Fruit fly (Drosophila melanogaster) whole organism, prepupa: Measurements from ENCODE around the gene CG32271.

Source experiments
- Blimp-1 ChIP-seq: fragments of 200-800 bp; sonication (Bioruptor generic); optimal IDR thresholded peaks from 3 replicates; lab custom pipeline; 2017; ENCODE audit warnings: missing biosample characterization, missing genetic modification characterization, mild to moderate bottlenecking, moderate library complexity, missing genetic modification reagents
- CG10631 ChIP-seq: fragments of 200-800 bp; sonication (Bioruptor generic); optimal IDR thresholded peaks from 2 replicates; lab custom pipeline; 2016; ENCODE audit warnings: missing biosample characterization, missing genetic modification characterization
- CG10669 ChIP-seq: fragments of 200-800 bp; sonication (Bioruptor generic); optimal IDR thresholded peaks from 3 replicates; lab custom pipeline; 2018; ENCODE audit warnings: missing biosample characterization, mild to moderate bottlenecking, missing genetic modification characterization, moderate library complexity
- CG11294 ChIP-seq: fragments of 200-800 bp; sonication (Bioruptor generic); IDR thresholded peaks from 2 replicates; pipeline ENCODE4 v1.3.6; 2022; ENCODE audit warnings: missing biosample characterization, missing genetic modification characterization
- CG11762 ChIP-seq: fragments of 200-800 bp; sonication (Bioruptor generic); optimal IDR thresholded peaks from 3 replicates; lab custom pipeline; 2016; ENCODE audit warnings: missing biosample characterization, missing genetic modification characterization; ENCODE audit not compliant: insufficient read depth
- CG11902 ChIP-seq: fragments of 200-800 bp; sonication (Bioruptor generic); optimal IDR thresholded peaks from 3 replicates; lab custom pipeline; 2016; ENCODE audit warnings: missing biosample characterization, missing genetic modification characterization
- CG15336 ChIP-seq: fragments of 200-800 bp; sonication (Bioruptor generic); IDR thresholded peaks from 2 replicates; pipeline ENCODE4 v1.3.6; 2022; ENCODE audit warnings: missing biosample characterization, missing genetic modification characterization
- CG1621 ChIP-seq: fragments of 200-800 bp; sonication (Bioruptor generic); optimal IDR thresholded peaks from 3 replicates; lab custom pipeline; 2018; ENCODE audit warnings: missing biosample characterization, mild to moderate bottlenecking, missing genetic modification characterization
- CG3032 ChIP-seq: fragments of 200-800 bp; optimal IDR thresholded peaks from 2 replicates; lab custom pipeline; 2019; ENCODE audit warnings: missing biosample characterization, mild to moderate bottlenecking, missing genetic modification characterization, moderate library complexity
- CG31627 ChIP-seq: fragments of 200-800 bp; sonication (Bioruptor generic); optimal IDR thresholded peaks from 3 replicates; lab custom pipeline; 2016; ENCODE audit warnings: missing biosample characterization, missing genetic modification characterization
- CG32006 ChIP-seq: fragments of 200-800 bp; sonication (Bioruptor generic); optimal IDR thresholded peaks from 3 replicates; lab custom pipeline; 2017; ENCODE audit warnings: missing biosample characterization, mild to moderate bottlenecking, missing genetic modification characterization
- CG3919 ChIP-seq: fragments of 200-800 bp; sonication (Bioruptor generic); optimal IDR thresholded peaks from 3 replicates; lab custom pipeline; 2016; ENCODE audit warnings: missing biosample characterization, missing genetic modification characterization
- CG4318 ChIP-seq: fragments of 200-800 bp; sonication (Bioruptor generic); optimal IDR thresholded peaks from 3 replicates; lab custom pipeline; 2017; ENCODE audit warnings: missing biosample characterization, mild to moderate bottlenecking, missing genetic modification characterization
- CG6276 ChIP-seq: fragments of 200-800 bp; sonication (Bioruptor generic); optimal IDR thresholded peaks from 2 replicates; lab custom pipeline; 2017; ENCODE audit warnings: missing biosample characterization, mild to moderate bottlenecking, missing genetic modification characterization
- CG6792 ChIP-seq: fragments of 200-800 bp; sonication (Bioruptor generic); optimal IDR thresholded peaks from 3 replicates; lab custom pipeline; 2016; ENCODE audit warnings: missing biosample characterization, missing genetic modification characterization
- CG6854 ChIP-seq: fragments of 200-800 bp; sonication (Bioruptor generic); optimal IDR thresholded peaks from 2 replicates; lab custom pipeline; 2017; ENCODE audit warnings: missing biosample characterization, mild to moderate bottlenecking, missing genetic modification characterization
- CG7368 ChIP-seq: fragments of 200-800 bp; sonication (Bioruptor generic); optimal IDR thresholded peaks from 3 replicates; lab custom pipeline; 2016; ENCODE audit warnings: missing biosample characterization, missing genetic modification characterization
- CG8319 ChIP-seq: fragments of 200-800 bp; sonication (Bioruptor generic); optimal IDR thresholded peaks from 3 replicates; lab custom pipeline; 2016; ENCODE audit warnings: missing biosample characterization, missing genetic modification characterization
- CG8632 ChIP-seq: fragments of 200-800 bp; sonication (Bioruptor generic); optimal IDR thresholded peaks from 3 replicates; lab custom pipeline; 2016; ENCODE audit warnings: missing biosample characterization, missing genetic modification characterization
- CG9139 ChIP-seq: fragments of 200-800 bp; sonication (Bioruptor generic); optimal IDR thresholded peaks from 3 replicates; lab custom pipeline; 2017; ENCODE audit warnings: missing biosample characterization, mild to moderate bottlenecking, missing genetic modification characterization
- Eip75B ChIP-seq: fragments of 200-800 bp; sonication (Bioruptor generic); optimal IDR thresholded peaks from 3 replicates; lab custom pipeline; 2016; ENCODE audit warnings: missing biosample characterization, missing genetic modification characterization
- Eip78C ChIP-seq: fragments of 200-800 bp; sonication (Bioruptor generic); peaks from one replicate; lab custom pipeline; 2016; ENCODE audit warnings: missing biosample characterization, missing genetic modification characterization
- Eip93F ChIP-seq: fragments of 200-800 bp; sonication (Bioruptor generic); optimal IDR thresholded peaks from 2 replicates; lab custom pipeline; 2016; ENCODE audit warnings: missing biosample characterization, mild to moderate bottlenecking, missing genetic modification characterization
- Ets21C ChIP-seq: fragments of 200-800 bp; sonication (Bioruptor generic); optimal IDR thresholded peaks from 3 replicates; lab custom pipeline; 2016; ENCODE audit warnings: missing biosample characterization, missing genetic modification characterization
- Ets96B ChIP-seq: fragments of 200-800 bp; optimal IDR thresholded peaks from 2 replicates; lab custom pipeline; 2019; ENCODE audit warnings: missing biosample characterization, mild to moderate bottlenecking, missing genetic modification characterization, moderate library complexity
- Gug ChIP-seq: fragments of 200-800 bp; sonication (Bioruptor generic); IDR thresholded peaks from 2 replicates; pipeline ENCODE4 v1.3.6; 2022; ENCODE audit warnings: missing biosample characterization, missing genetic modification characterization
- Hr38 ChIP-seq: sonication (Bioruptor generic); optimal IDR thresholded peaks from 2 replicates; lab custom pipeline; 2016; ENCODE audit warnings: missing biosample characterization, missing genetic modification characterization
- Hr39 ChIP-seq: fragments of 200-800 bp; sonication (Bioruptor generic); optimal IDR thresholded peaks from 2 replicates; lab custom pipeline; 2016; ENCODE audit warnings: missing biosample characterization, missing genetic modification characterization
- Hr4 ChIP-seq: fragments of 200-800 bp; sonication (Bioruptor generic); optimal IDR thresholded peaks from 3 replicates; lab custom pipeline; 2016; ENCODE audit warnings: missing biosample characterization, missing genetic modification characterization
- Lpt ChIP-seq: fragments of 200-800 bp; sonication (Bioruptor generic); optimal IDR thresholded peaks from 3 replicates; lab custom pipeline; 2016; ENCODE audit warnings: missing biosample characterization, missing genetic modification characterization
- Smox ChIP-seq: fragments of 200-800 bp; sonication (Bioruptor generic); optimal IDR thresholded peaks from 3 replicates; lab custom pipeline; 2016; ENCODE audit warnings: missing biosample characterization, missing genetic modification characterization
- Sox102F ChIP-seq: fragments of 200-800 bp; sonication (Bioruptor generic); optimal IDR thresholded peaks from 2 replicates; lab custom pipeline; 2016; ENCODE audit warnings: missing biosample characterization, mild to moderate bottlenecking, missing genetic modification characterization
- Sox14 ChIP-seq: fragments of 200-800 bp; sonication (Bioruptor generic); optimal IDR thresholded peaks from 3 replicates; lab custom pipeline; 2016; ENCODE audit warnings: missing biosample characterization, missing genetic modification characterization
- achi ChIP-seq: fragments of 200-800 bp; sonication (Bioruptor generic); optimal IDR thresholded peaks from 3 replicates; lab custom pipeline; 2016; ENCODE audit warnings: missing biosample characterization, missing genetic modification characterization
- dac ChIP-seq: fragments of 200-800 bp; sonication (Bioruptor generic); optimal IDR thresholded peaks from 2 replicates; lab custom pipeline; 2017; ENCODE audit warnings: missing biosample characterization, mild to moderate bottlenecking, missing genetic modification characterization
- dsx ChIP-seq: fragments of 200-800 bp; optimal IDR thresholded peaks from 3 replicates; lab custom pipeline; 2019; ENCODE audit warnings: missing biosample characterization, mild to moderate bottlenecking, missing genetic modification characterization, moderate library complexity; ENCODE audit not compliant: poor library complexity, severe bottlenecking
- eg ChIP-seq: fragments of 200-800 bp; sonication (Bioruptor generic); IDR thresholded peaks from 3 replicates; pipeline ENCODE4 v1.3.6; 2022; ENCODE audit warnings: missing biosample characterization, missing genetic modification characterization
- fd59A ChIP-seq: fragments of 200-800 bp; sonication (Bioruptor generic); optimal IDR thresholded peaks from 2 replicates; lab custom pipeline; 2017; ENCODE audit warnings: missing biosample characterization, mild to moderate bottlenecking, missing genetic modification characterization, missing genetic modification reagents
- fd85E ChIP-seq: fragments of 200-800 bp; sonication (Bioruptor generic); optimal IDR thresholded peaks from 3 replicates; lab custom pipeline; 2016; ENCODE audit warnings: missing biosample characterization, missing genetic modification characterization
- fkh ChIP-seq: fragments of 200-800 bp; sonication (Bioruptor generic); optimal IDR thresholded peaks from 3 replicates; lab custom pipeline; 2017; ENCODE audit warnings: missing biosample characterization, mild to moderate bottlenecking, missing genetic modification characterization, moderate library complexity
- lz ChIP-seq: fragments of 200-800 bp; sonication (Bioruptor generic); optimal IDR thresholded peaks from 3 replicates; lab custom pipeline; 2016; ENCODE audit warnings: missing biosample characterization, missing genetic modification characterization
- pdm3 ChIP-seq: fragments of 200-800 bp; sonication (Bioruptor generic); optimal IDR thresholded peaks from 3 replicates; lab custom pipeline; 2016; ENCODE audit warnings: missing biosample characterization, missing genetic modification characterization
- salr ChIP-seq, 2 experiments: fragments of 200-800 bp; sonication (Bioruptor generic); optimal IDR thresholded peaks; 3 replicates each; lab custom pipeline; 2016 to 2018; ENCODE audit warnings: missing biosample characterization in 2 of 2, missing genetic modification characterization in 2 of 2, mild to moderate bottlenecking in 1 of 2
- spab ChIP-seq: fragments of 200-800 bp; sonication (Bioruptor generic); optimal IDR thresholded peaks from 2 replicates; lab custom pipeline; 2017; ENCODE audit warnings: missing biosample characterization, mild to moderate bottlenecking, missing genetic modification characterization, missing genetic modification reagents
- ss ChIP-seq, 2 experiments: fragments of 200-800 bp; sonication (Bioruptor generic); optimal IDR thresholded peaks; 2 replicates in 1 of 2; 3 replicates in 1 of 2; lab custom pipeline; 2017 to 2018; ENCODE audit warnings: mild to moderate bottlenecking in 2 of 2, missing biosample characterization in 2 of 2, missing genetic modification characterization in 2 of 2, moderate library complexity in 1 of 2
- svp ChIP-seq: fragments of 200-800 bp; sonication (Bioruptor generic); peaks from one replicate; lab custom pipeline; 2016; ENCODE audit warnings: missing biosample characterization, missing genetic modification characterization
- topi ChIP-seq: fragments of 200-800 bp; sonication (Bioruptor generic); optimal IDR thresholded peaks from 3 replicates; lab custom pipeline; 2016; ENCODE audit warnings: missing biosample characterization, missing genetic modification characterization
- vri ChIP-seq: fragments of 200-800 bp; sonication (Bioruptor generic); optimal IDR thresholded peaks from 3 replicates; lab custom pipeline; 2016; ENCODE audit warnings: missing biosample characterization, mild to moderate bottlenecking, missing genetic modification characterization

CG32271 gene

dm6 chr3L:3194059-3194458, 8.9 kb downstream of the CG32271 start (continued):
- TF ChIP-seq CG8632 (GFP tag; lab: Kevin White, UChicago) = peak; percentile 97
- TF ChIP-seq eg (GFP tag; lab: Robert Waterston, UW) = peak; percentile 99
- peak; percentile 91 for TF ChIP-seq CG3032 (tag; lab: Kevin White, UChicago)
- peak; percentile 99 for TF ChIP-seq CG15336 (GFP tag; lab: Robert Waterston, UW)
- peak; percentile 82 for TF ChIP-seq Ets21C
- TF ChIP-seq ss (GFP tag; optimal IDR thresholded peaks at IDR 0.05; lab: Kevin White, UChicago) = peak; percentile 69 to 83
- peak; percentile 98 for TF ChIP-seq Gug (GFP tag; lab: Robert Waterston, UW)
- peak; percentile 97 for TF ChIP-seq CG11762 (GFP tag; lab: Kevin White, UChicago)
- TF ChIP-seq CG1621 = peak; percentile 92
- peak; percentile 94 for TF ChIP-seq CG8319 (GFP tag; lab: Kevin White, UChicago)
- peak; percentile 96 for TF ChIP-seq Lpt (GFP tag; lab: Kevin White, UChicago)
- TF ChIP-seq Smox (GFP tag; lab: Kevin White, UChicago) = peak; percentile 93
- peak; percentile 92 for TF ChIP-seq lz (GFP tag; lab: Kevin White, UChicago)
- peak; percentile 98 for TF ChIP-seq achi
- peak; percentile 96 for TF ChIP-seq CG10669 (GFP tag; lab: Kevin White, UChicago)
- peak; percentile 96 for TF ChIP-seq topi (GFP tag; lab: Kevin White, UChicago)
- TF ChIP-seq Hr39 (GFP tag; lab: Kevin White, UChicago) = peak; percentile 92

- peak; percentile 34 for TF ChIP-seq CG4318
- peak; percentile 98 for TF ChIP-seq Sox102F (GFP tag; lab: Kevin White, UChicago)
- TF ChIP-seq Hr4 (GFP tag; lab: Kevin White, UChicago) = peak; percentile 72
- TF ChIP-seq spab (GFP tag; lab: Kevin White, UChicago) = peak; percentile 79
- TF ChIP-seq fd59A (GFP tag; lab: Kevin White, UChicago) = peak; percentile 85
- peak; percentile 95 for TF ChIP-seq Eip75B
- TF ChIP-seq CG11762 (GFP tag; lab: Kevin White, UChicago) = peak; percentile 82
- TF ChIP-seq CG6792 = peak; percentile 90
- TF ChIP-seq CG11294 (GFP tag; lab: Robert Waterston, UW) = peak; percentile 53; the same call in 1 of the 2 replicates
- TF ChIP-seq CG11902 (GFP tag; lab: Kevin White, UChicago) = peak; percentile 34
- TF ChIP-seq Gug (GFP tag; lab: Robert Waterston, UW) = peak; percentile 70
- TF ChIP-seq Ets96B (tag; lab: Kevin White, UChicago) = peak; percentile 68
- TF ChIP-seq Ets21C = peak; percentile 76
- peak; percentile 82 for TF ChIP-seq CG3032 (tag; lab: Kevin White, UChicago)
- TF ChIP-seq vri (GFP tag; lab: Kevin White, UChicago) = peak; percentile 98
- peak; percentile 72 for TF ChIP-seq CG15336 (GFP tag; lab: Robert Waterston, UW)
- TF ChIP-seq Eip93F (GFP tag; lab: Kevin White, UChicago) = peak; percentile 89
- peak; percentile 92 for TF ChIP-seq CG8632 (GFP tag; lab: Kevin White, UChicago)
- TF ChIP-seq Eip78C (GFP tag; lab: Kevin White, UChicago) = peak; percentile 99
- no peak for TF ChIP-seq Hr38 (GFP tag; lab: Kevin White, UChicago)
- TF ChIP-seq eg (GFP tag; lab: Robert Waterston, UW) = peak; percentile 94
- peak; percentile 89 for TF ChIP-seq CG1621
- TF ChIP-seq CG10631 (GFP tag; lab: Kevin White, UChicago) = peak; percentile 77
- no peak for TF ChIP-seq CG6276
- TF ChIP-seq pdm3 = peak; percentile 88
- peak; percentile 100 for TF ChIP-seq CG6854 (GFP tag; lab: Kevin White, UChicago)
- peak; percentile 32 for TF ChIP-seq Lpt (GFP tag; lab: Kevin White, UChicago)
- TF ChIP-seq CG32006 (GFP tag; lab: Kevin White, UChicago) = peak; percentile 69
- peak; percentile 96 for TF ChIP-seq CG7368 (GFP tag; lab: Kevin White, UChicago)
- peak; percentile 77 for TF ChIP-seq dsx (GFP tag; lab: Kevin White, UChicago)
- no peak for TF ChIP-seq svp (GFP tag; lab: Kevin White, UChicago)
- peak; percentile 91 for TF ChIP-seq Blimp-1
- peak; percentile 96 for TF ChIP-seq CG3919 (GFP tag; lab: Kevin White, UChicago)
- TF ChIP-seq CG9139 (GFP tag; lab: Kevin White, UChicago) = peak; percentile 98
- TF ChIP-seq fkh (GFP tag; lab: Kevin White, UChicago) = peak; percentile 82
- peak; percentile 3 to 90 for TF ChIP-seq salr (GFP tag; optimal IDR thresholded peaks at IDR 0.05; lab: Kevin White, UChicago)
- TF ChIP-seq dac = peak; percentile 68
- TF ChIP-seq Sox14 (GFP tag; lab: Kevin White, UChicago) = peak; percentile 84
- peak; percentile 94 for TF ChIP-seq fd85E (GFP tag; lab: Kevin White, UChicago)
- TF ChIP-seq CG8319 (GFP tag; lab: Kevin White, UChicago) = peak; percentile 89
- peak; percentile 83 for TF ChIP-seq CG31627 (GFP tag; lab: Kevin White, UChicago)
These were observed 10.1 kb downstream of the CG32271 start, which contains the start of gene Hsp83 for dm6 chr3L:3192912-3193311. TSS of gene Hsp83 (plus strand) at chr3L:3192969.
